Worm (Caenorhabditis elegans) whole organism, L4 larva: Measurements from ENCODE around the gene syx-3.

Experiments
- T20F7.1 ChIP-seq: fragments of 200-800 bp; sonication (Bioruptor generic); optimal IDR thresholded peaks from 2 replicates; lab custom pipeline; 2018; ENCODE audit warnings: mild to moderate bottlenecking, missing genetic modification characterization, missing compliant biosample characterization
- Y5F2A.4 ChIP-seq: fragments of 200-800 bp; sonication (Bioruptor generic); optimal IDR thresholded peaks from 2 replicates; lab custom pipeline; 2018; ENCODE audit warnings: mild to moderate bottlenecking, missing genetic modification characterization, missing compliant biosample characterization
- aha-1 ChIP-seq: fragments of 150-350 bp; peaks from one replicate; lab custom pipeline; 2014; ENCODE audit warnings: missing biosample characterization, missing genetic modification characterization
- ceh-28 ChIP-seq: fragments of 150-350 bp; optimal IDR thresholded peaks from 2 replicates; lab custom pipeline; 2014; ENCODE audit warnings: missing biosample characterization, missing genetic modification reagents, missing genetic modification characterization
- ceh-44 ChIP-seq: fragments of 200-800 bp; sonication (Bioruptor generic); IDR thresholded peaks from 2 replicates; pipeline ENCODE4 v1.3.6; 2022; ENCODE audit warnings: missing genetic modification reagents, missing genetic modification characterization, missing compliant biosample characterization
- ctbp-1 ChIP-seq: fragments of 200-800 bp; sonication (Bioruptor generic); IDR thresholded peaks from 2 replicates; pipeline ENCODE4 v1.3.6; 2022; ENCODE audit warnings: missing genetic modification reagents, missing genetic modification characterization, missing compliant biosample characterization
- daf-16 ChIP-seq, 3 experiments: sonication (generic microtip); optimal IDR thresholded peaks; 2 replicates each; lab custom pipeline; 2016 to 2017; ENCODE audit warnings: missing genetic modification characterization in 3 of 3, missing genetic modification reagents in 3 of 3, mild to moderate bottlenecking in 2 of 3, missing compliant biosample characterization in 2 of 3, missing biosample characterization in 1 of 3, moderate library complexity in 1 of 3
- dmd-6 ChIP-seq: fragments of 200-800 bp; sonication (Bioruptor generic); IDR thresholded peaks from 2 replicates; pipeline ENCODE4 v1.3.6; 2022; ENCODE audit warnings: missing genetic modification reagents, missing genetic modification characterization, missing compliant biosample characterization
- dve-1 ChIP-seq: sonication (generic microtip); optimal IDR thresholded peaks from 2 replicates; lab custom pipeline; 2017; ENCODE audit warnings: antibody characterized with exemption, mild to moderate bottlenecking, missing genetic modification characterization, missing compliant biosample characterization; ENCODE audit not compliant: insufficient read depth
- hif-1 ChIP-seq, 2 experiments: sonication (generic microtip); optimal IDR thresholded peaks; 2 replicates each; lab custom pipeline; 2016 to 2017; ENCODE audit warnings: missing compliant biosample characterization in 2 of 2, missing genetic modification characterization in 2 of 2, missing genetic modification reagents in 2 of 2, missing genotype in 2 of 2, mild to moderate bottlenecking in 1 of 2
- hlh-11 ChIP-seq: fragments of 200-800 bp; sonication (Bioruptor generic); optimal IDR thresholded peaks from 2 replicates; lab custom pipeline; 2018; ENCODE audit warnings: mild to moderate bottlenecking, missing genetic modification characterization, missing compliant biosample characterization
- hlh-30 ChIP-seq: sonication (generic microtip); optimal IDR thresholded peaks from 2 replicates; lab custom pipeline; 2017; ENCODE audit warnings: antibody characterized with exemption, mild to moderate bottlenecking, missing genetic modification characterization, missing compliant biosample characterization; ENCODE audit not compliant: insufficient read depth
- lin-39 ChIP-seq: fragments of 150-350 bp; optimal IDR thresholded peaks from 2 replicates; lab custom pipeline; 2014; ENCODE audit warnings: missing biosample characterization, missing genetic modification reagents, missing genetic modification characterization
- mes-2 ChIP-seq: sonication (generic microtip); optimal IDR thresholded peaks from 2 replicates; lab custom pipeline; 2016; ENCODE audit warnings: missing genotype, mild to moderate bottlenecking, missing genetic modification characterization, missing compliant biosample characterization; ENCODE audit not compliant: poor library complexity, severe bottlenecking
- mxl-3 ChIP-seq: fragments of 200-800 bp; sonication (Bioruptor generic); optimal IDR thresholded peaks from 2 replicates; lab custom pipeline; 2018; ENCODE audit warnings: mild to moderate bottlenecking, missing genetic modification characterization, missing compliant biosample characterization
- nhr-111 ChIP-seq: fragments of 200-800 bp; sonication (Bioruptor generic); optimal IDR thresholded peaks from 2 replicates; lab custom pipeline; 2018; ENCODE audit warnings: mild to moderate bottlenecking, missing genetic modification characterization, missing compliant biosample characterization
- nhr-28 ChIP-seq: fragments of 150-350 bp; optimal IDR thresholded peaks from 2 replicates; lab custom pipeline; 2014; ENCODE audit warnings: missing biosample characterization, missing genetic modification characterization
- nhr-48 ChIP-seq: sonication (generic microtip); optimal IDR thresholded peaks from 2 replicates; lab custom pipeline; 2016; ENCODE audit warnings: mild to moderate bottlenecking, missing genetic modification characterization, missing compliant biosample characterization
- nhr-77 ChIP-seq: fragments of 150-350 bp; optimal IDR thresholded peaks from 2 replicates; lab custom pipeline; 2014; ENCODE audit warnings: missing biosample characterization, missing genetic modification characterization
- php-3 ChIP-seq: fragments of 200-800 bp; sonication (Bioruptor generic); IDR thresholded peaks from 2 replicates; pipeline ENCODE4 v1.3.6; 2022; ENCODE audit warnings: missing genetic modification reagents, missing genetic modification characterization, missing compliant biosample characterization
- pqm-1 ChIP-seq: sonication (generic microtip); optimal IDR thresholded peaks from 2 replicates; lab custom pipeline; 2017; ENCODE audit warnings: missing biosample characterization, missing genetic modification characterization
- sdz-12 ChIP-seq: fragments of 200-800 bp; sonication (Bioruptor generic); optimal IDR thresholded peaks from 2 replicates; lab custom pipeline; 2018; ENCODE audit warnings: mild to moderate bottlenecking, missing genetic modification characterization, missing compliant biosample characterization
- snpc-1.2 ChIP-seq: fragments of 200-800 bp; sonication (Bioruptor generic); IDR thresholded peaks from 2 replicates; pipeline ENCODE4 v1.3.6; 2022; ENCODE audit warnings: missing genetic modification reagents, missing genetic modification characterization, missing compliant biosample characterization
- tag-97 ChIP-seq: fragments of 200-800 bp; sonication (Bioruptor generic); IDR thresholded peaks from 2 replicates; pipeline ENCODE4 v1.3.6; 2022; ENCODE audit warnings: missing genetic modification characterization, missing compliant biosample characterization
- unc-62 ChIP-seq, 3 experiments: fragments of 150-350 bp in 1 of 3; sonication (generic microtip); optimal IDR thresholded peaks in 2 of 3; peaks in 1 of 3; 1 replicate in 1 of 3; 2 replicates in 2 of 3; lab custom pipeline; 2014 to 2017; ENCODE audit warnings: missing biosample characterization in 3 of 3, missing genetic modification characterization in 3 of 3, missing genetic modification reagents in 3 of 3, missing genotype in 1 of 3

syx-3 gene

ce11 chrX:5382778-5383177 is 33.9 kb downstream of the syx-3 start:
- TF ChIP-seq unc-62 (GFP tag; optimal IDR thresholded peaks at IDR 0.05 in 1 of 2; lab: Kevin White, UChicago) (peak in 1 of 2 experiments; percentile 87), unc-62 (tag; optimal IDR thresholded peaks at IDR 0.05; lab: Kevin White, UChicago) (no peak), ctbp-1 (GFP tag; lab: Robert Waterston, UW) (no peak)

ce11 chrX:5386558-5386957 is 37.7 kb downstream of the syx-3 start, which contains the start of gene kcnl-3:
Gene kcnl-3, plus strand, starts transcription at chrX:5386858.
- no peak for TF ChIP-seq hif-1 (tag; optimal IDR thresholded peaks at IDR 0.05; lab: Kevin White, UChicago)
- TF ChIP-seq aha-1 (tag; lab: Kevin White, UChicago) = peak; percentile 15

ce11 chrX:5387629-5388028 is 38.7 kb downstream of the syx-3 start:
- TF ChIP-seq nhr-48 = no peak

- TF ChIP-seq daf-16 (GFP tag; optimal IDR thresholded peaks at IDR 0.05; lab: Kevin White, UChicago) (no peak), daf-16 (tag; optimal IDR thresholded peaks at IDR 0.05; lab: Kevin White, UChicago) (peak; percentile 14), mes-2 (tag; lab: Kevin White, UChicago) (no peak), nhr-28 (tag; lab: Kevin White, UChicago) (peak; percentile 38), pqm-1 (tag; lab: Kevin White, UChicago) (peak; percentile 38), Y5F2A.4 (GFP tag; lab: Kevin White, UChicago) (no peak)
These were observed 48.4 kb downstream of the syx-3 start, which contains the start of gene C03F11.2 for ce11 chrX:5397300-5397699. Gene C03F11.2, minus strand, starts transcription at chrX:5397400.

- TF ChIP-seq mxl-3 (peak; percentile 25), ceh-28 (no peak), hlh-30 (peak; percentile 2), mes-2 (tag; lab: Kevin White, UChicago) (peak; percentile 13), dmd-6 (GFP tag; lab: Robert Waterston, UW) (peak; percentile 82), sdz-12 (GFP tag; lab: Kevin White, UChicago) (no peak), nhr-111 (GFP tag; lab: Kevin White, UChicago) (no peak), dve-1 (tag; lab: Kevin White, UChicago) (peak; percentile 32), T20F7.1 (GFP tag; lab: Kevin White, UChicago) (no peak), nhr-28 (tag; lab: Kevin White, UChicago) (peak; percentile 89), snpc-1.2 (no peak), nhr-77 (tag; lab: Kevin White, UChicago) (peak; percentile 69), pqm-1 (tag; lab: Kevin White, UChicago) (peak; percentile 97), hlh-11 (tag; lab: Kevin White, UChicago) (peak; percentile 71), php-3 (0 out of 2 replicates have a peak, but pooled peaks have one; percentile 41), lin-39 (tag; lab: Kevin White, UChicago) (no peak), nhr-48 (no peak), ceh-44 (GFP tag; lab: Robert Waterston, UW) (no peak), daf-16 (GFP tag; optimal IDR thresholded peaks at IDR 0.05; lab: Kevin White, UChicago) (no peak), daf-16 (tag; optimal IDR thresholded peaks at IDR 0.05; lab: Kevin White, UChicago) (peak; percentile 81), tag-97 (GFP tag; lab: Robert Waterston, UW) (no peak)
- TF ChIP-seq, all 104 proteins: peak for 11
These were observed 51.6 kb downstream of the syx-3 start, which contains the start of gene scav-1 for ce11 chrX:5400524-5400923. Gene scav-1, minus strand, starts transcription at chrX:5400584.
